Fruit fly (Drosophila melanogaster) whole organism: Measurements from ENCODE around the gene CG7872.

Experiments
- CG8478 ChIP-seq: fragments of >200 bp; optimal IDR thresholded peaks from 2 replicates; lab custom pipeline; 2018; ENCODE audit warnings: inconsistent platforms
- Dll ChIP-seq: fragments of >200 bp; optimal IDR thresholded peaks from 2 replicates; lab custom pipeline; 2017
- EcR ChIP-seq, 2 experiments: fragments of >200 bp; optimal IDR thresholded peaks; 2 replicates each; lab custom pipeline; 2017; ENCODE audit warnings: missing biosample characterization in 2 of 2, missing genetic modification characterization in 2 of 2, missing genetic modification reagents in 2 of 2
- pan ChIP-seq: fragments of >200 bp; optimal IDR thresholded peaks from 2 replicates; lab custom pipeline; 2017

DNA sequence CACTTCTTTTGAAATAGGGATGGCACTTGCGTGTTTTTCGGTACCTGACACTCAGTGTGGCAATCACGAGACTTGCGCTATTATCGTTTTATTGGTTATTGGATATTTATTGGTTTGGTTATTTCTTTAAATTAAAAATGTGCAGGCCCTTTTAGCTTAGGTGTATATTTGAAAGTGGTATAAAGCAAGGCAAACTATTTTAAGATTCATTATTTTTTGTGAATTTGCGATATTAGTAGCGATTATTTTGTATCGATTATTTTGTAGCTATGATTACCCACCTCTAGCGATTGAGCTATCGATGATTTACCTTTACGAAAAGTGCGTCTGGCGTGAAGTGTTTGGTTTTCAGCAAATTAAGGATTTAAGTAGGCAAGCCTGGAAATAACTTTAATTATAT, 4.8 kb downstream of the CG7872 start, which contains the start of the genes CG9215 and CG8097:
- TF ChIP-seq pan (no peak), CG8478 (lab: Kevin White, UChicago) (no peak), EcR (GFP tag; optimal IDR thresholded peaks at IDR 0.05; lab: Kevin White, UChicago) (no peak), Dll (lab: Kevin White, UChicago) (no peak)
